Worm (Caenorhabditis elegans) whole organism, late embryonic: ENCODE results near the gene rnp-9.

Experiments used
- C38D4.7 ChIP-seq: fragments of 200-800 bp; sonication (Bioruptor generic); optimal IDR thresholded peaks from 2 replicates; lab custom pipeline; 2018; ENCODE audit warnings: mild to moderate bottlenecking, missing genetic modification characterization, moderate library complexity, missing compliant biosample characterization
- K02D7.2 ChIP-seq: sonication (generic microtip); optimal IDR thresholded peaks from 2 replicates; lab custom pipeline; 2017; ENCODE audit warnings: mild to moderate bottlenecking, missing genetic modification characterization, missing compliant biosample characterization
- ceh-19 ChIP-seq: fragments of 200-800 bp; sonication (Bioruptor generic); optimal IDR thresholded peaks from 2 replicates; lab custom pipeline; 2018; ENCODE audit warnings: mild to moderate bottlenecking, missing genetic modification characterization, missing compliant biosample characterization
- ceh-9 ChIP-seq: sonication (generic microtip); optimal IDR thresholded peaks from 2 replicates; lab custom pipeline; 2016; ENCODE audit warnings: mild to moderate bottlenecking, missing genetic modification characterization, inconsistent platforms, missing compliant biosample characterization
- dmd-4 ChIP-seq: sonication (generic microtip); optimal IDR thresholded peaks from 2 replicates; lab custom pipeline; 2016; ENCODE audit warnings: borderline replicate concordance, missing genetic modification characterization, missing compliant biosample characterization
- elt-4 ChIP-seq: sonication (generic microtip); optimal IDR thresholded peaks from 2 replicates; lab custom pipeline; 2016; ENCODE audit warnings: missing genetic modification characterization, missing compliant biosample characterization
- hlh-13 ChIP-seq: fragments of 200-800 bp; sonication (Bioruptor generic); optimal IDR thresholded peaks from 2 replicates; lab custom pipeline; 2018; ENCODE audit warnings: mild to moderate bottlenecking, missing genetic modification characterization, missing compliant biosample characterization
- nfya-1 ChIP-seq: sonication (generic microtip); optimal IDR thresholded peaks from 2 replicates; lab custom pipeline; 2017; ENCODE audit warnings: missing genetic modification characterization, mild to moderate bottlenecking, missing compliant biosample characterization, antibody characterized with exemption, moderate library complexity
- nhr-11 ChIP-seq: fragments of 150-350 bp; optimal IDR thresholded peaks from 2 replicates; lab custom pipeline; 2014; ENCODE audit warnings: missing biosample characterization, missing genetic modification characterization
- npax-4 ChIP-seq: sonication (generic microtip); optimal IDR thresholded peaks from 2 replicates; lab custom pipeline; 2016; ENCODE audit warnings: missing genetic modification characterization, missing compliant biosample characterization
- rnt-1 ChIP-seq: sonication (generic microtip); optimal IDR thresholded peaks from 2 replicates; lab custom pipeline; 2016; ENCODE audit warnings: missing genetic modification characterization, missing compliant biosample characterization
- sdc-2 ChIP-seq: sonication (generic microtip); optimal IDR thresholded peaks from 2 replicates; lab custom pipeline; 2016; ENCODE audit warnings: missing genotype, missing genetic modification characterization, missing compliant biosample characterization
- sox-2 ChIP-seq: fragments of 200-800 bp; sonication (Bioruptor generic); IDR thresholded peaks from 2 replicates; pipeline ENCODE4 v1.3.6; 2022; ENCODE audit warnings: missing genetic modification reagents, missing genetic modification characterization, missing compliant biosample characterization
- unc-86 ChIP-seq: sonication (generic microtip); optimal IDR thresholded peaks from 2 replicates; lab custom pipeline; 2016; ENCODE audit warnings: missing genetic modification characterization, missing compliant biosample characterization

DNA sequence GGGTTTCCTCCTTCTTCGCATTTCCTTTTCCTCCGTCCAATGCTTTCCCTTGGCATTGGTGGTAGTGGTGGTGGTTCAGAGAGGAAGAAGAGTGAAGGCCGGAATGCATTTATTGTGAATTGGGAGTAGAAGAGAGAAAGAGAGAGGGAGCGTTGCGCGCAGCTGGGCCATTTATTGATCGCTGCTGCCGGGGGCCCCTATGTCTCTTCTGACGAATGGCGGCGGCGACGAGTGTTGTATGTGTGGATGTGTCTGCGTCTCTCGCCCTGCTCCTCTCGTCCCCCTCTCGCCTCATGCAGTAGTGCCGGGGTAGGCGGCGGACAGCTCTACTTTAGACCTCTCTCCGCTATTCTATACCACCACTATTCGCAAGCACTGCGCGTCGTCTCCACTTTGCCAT lies 20.5 kb upstream of the rnp-9 start, which contains the start of gene unc-115:
- no peak for TF ChIP-seq npax-4 (tag; lab: Kevin White, UChicago)
- TF ChIP-seq sdc-2 (tag; lab: Kevin White, UChicago): peak; percentile 81
- no peak for TF ChIP-seq hlh-13 (GFP tag; lab: Kevin White, UChicago)
- TF ChIP-seq elt-4 (tag; lab: Kevin White, UChicago): no peak
- TF ChIP-seq ceh-9 (tag; lab: Kevin White, UChicago): no peak
- no peak for TF ChIP-seq K02D7.2 (tag; lab: Kevin White, UChicago)
- TF ChIP-seq unc-86 (tag; lab: Kevin White, UChicago): peak; percentile 20
- peak; percentile 12 for TF ChIP-seq dmd-4 (tag; lab: Kevin White, UChicago)
- TF ChIP-seq C38D4.7 (GFP tag; lab: Kevin White, UChicago): no peak
- TF ChIP-seq nfya-1 (tag; lab: Kevin White, UChicago): peak; percentile 96
- TF ChIP-seq nhr-11 (tag; lab: Kevin White, UChicago): no peak
- peak; percentile 75 for TF ChIP-seq rnt-1 (tag; lab: Kevin White, UChicago)
- no peak; the same call in 1 of the 2 replicates for TF ChIP-seq sox-2 (GFP tag; lab: Robert Waterston, UW)
- peak; percentile 24 for TF ChIP-seq ceh-19 (GFP tag; lab: Kevin White, UChicago)
